Fruit fly (Drosophila melanogaster) whole organism, larva: ENCODE measurements around the gene Rab39.

Source experiments
- noc ChIP-seq: fragments of 200-800 bp; sonication (Bioruptor generic); optimal IDR thresholded peaks from 3 replicates; lab custom pipeline; 2019; ENCODE audit warnings: missing biosample characterization, mild to moderate bottlenecking, missing genetic modification characterization, moderate library complexity

Rab39 gene

DNA sequence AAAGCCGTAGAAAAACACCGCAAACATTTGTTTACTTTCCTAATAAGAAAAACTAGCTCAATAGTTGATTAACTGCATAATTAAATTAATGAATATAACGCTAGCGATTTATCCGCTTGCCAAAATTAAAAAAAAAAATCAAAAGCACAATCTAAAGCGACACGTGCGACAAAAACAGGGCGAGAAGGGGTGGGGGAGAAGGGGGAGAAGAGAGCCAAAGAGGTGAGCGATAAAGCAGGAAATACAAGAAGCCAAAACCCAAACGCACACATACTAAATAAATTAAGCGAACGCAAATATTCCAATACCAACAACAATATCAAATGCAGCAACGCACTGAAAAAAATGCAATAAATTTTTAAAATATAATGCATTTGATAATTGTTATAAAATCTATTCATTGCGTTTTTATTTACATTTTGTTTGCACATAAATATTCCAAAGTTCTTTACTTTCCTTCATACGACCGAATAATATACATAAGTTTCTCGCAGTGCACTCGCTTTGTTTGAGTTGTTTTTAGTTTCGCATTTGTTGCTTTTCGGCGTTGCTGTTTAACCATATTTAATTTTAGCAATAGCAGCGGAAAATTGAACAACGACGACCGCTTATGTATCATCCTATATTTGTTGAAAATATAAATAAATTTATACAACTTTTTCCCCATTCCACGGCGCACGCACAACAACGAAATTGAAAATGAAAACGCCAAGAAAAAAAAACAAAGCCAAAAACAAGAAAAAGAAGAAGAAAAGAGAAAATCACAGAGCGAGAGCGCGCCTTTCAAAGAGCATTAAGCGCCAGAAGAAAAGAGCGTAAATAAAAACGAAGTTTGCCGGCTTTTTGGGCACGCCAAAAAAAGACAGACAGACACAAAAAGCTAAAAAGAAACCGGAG is 36.5 kb upstream of the Rab39 start:
- peak; percentile 99 for TF ChIP-seq noc (tag; lab: Kevin White, UChicago)

DNA sequence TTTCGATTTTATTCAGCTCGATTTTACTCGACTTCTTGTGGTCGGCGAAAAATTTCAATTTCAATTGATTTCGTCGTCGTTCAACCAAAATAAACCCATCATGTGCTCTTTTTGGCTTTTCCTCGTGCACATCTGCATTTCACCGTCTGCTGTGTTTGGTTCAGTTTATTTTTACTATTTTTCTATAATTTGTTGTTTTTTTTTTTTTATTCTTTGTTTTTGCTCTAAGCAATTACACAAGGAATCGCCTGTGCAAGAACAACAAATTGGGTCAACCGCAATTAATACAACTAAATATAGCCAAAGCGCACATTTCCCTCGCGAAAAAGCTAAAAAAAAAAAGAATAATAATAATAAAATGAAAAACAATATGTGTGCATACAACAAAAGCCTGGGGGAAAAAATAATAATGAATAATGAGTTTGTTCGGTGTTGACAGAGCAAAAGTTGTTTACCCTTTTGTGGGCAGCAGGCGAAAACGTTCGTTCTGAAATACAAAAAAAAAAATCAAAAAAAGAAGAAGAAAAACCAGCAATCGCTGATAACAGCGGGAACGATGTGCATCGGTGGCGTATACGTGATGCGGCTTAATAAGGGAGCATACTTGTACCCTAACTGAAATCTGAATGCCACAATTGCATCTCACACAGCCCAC is 35.0 kb upstream of the Rab39 start:
- TF ChIP-seq noc (tag; lab: Kevin White, UChicago), result no peak

DNA sequence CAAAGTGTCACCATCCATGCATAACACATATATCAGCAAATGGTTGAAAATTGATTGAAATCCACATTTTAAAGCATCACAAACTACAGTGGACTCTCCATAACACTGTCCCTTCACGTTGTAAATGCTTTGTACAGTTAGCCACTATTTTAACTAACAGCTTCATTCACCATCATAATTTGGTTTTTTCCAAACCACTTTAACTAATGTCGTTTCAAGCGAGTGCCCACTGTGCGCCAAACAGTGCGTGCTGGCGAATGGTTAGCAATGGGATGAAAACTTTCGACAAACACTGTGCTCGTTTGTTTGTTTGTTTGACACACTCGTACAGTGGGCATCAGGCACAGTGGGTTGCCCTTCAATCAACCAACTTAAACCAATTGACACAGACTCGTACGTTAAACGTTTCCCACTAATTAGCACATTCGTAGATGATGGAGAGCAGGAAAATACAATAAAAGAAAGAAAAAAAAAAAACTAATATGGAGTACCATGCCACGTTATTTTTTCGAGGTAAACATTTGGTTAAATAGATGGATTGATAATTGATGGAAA is 34.4 kb upstream of the Rab39 start:
- TF ChIP-seq noc (tag; lab: Kevin White, UChicago), result peak; percentile 97

DNA sequence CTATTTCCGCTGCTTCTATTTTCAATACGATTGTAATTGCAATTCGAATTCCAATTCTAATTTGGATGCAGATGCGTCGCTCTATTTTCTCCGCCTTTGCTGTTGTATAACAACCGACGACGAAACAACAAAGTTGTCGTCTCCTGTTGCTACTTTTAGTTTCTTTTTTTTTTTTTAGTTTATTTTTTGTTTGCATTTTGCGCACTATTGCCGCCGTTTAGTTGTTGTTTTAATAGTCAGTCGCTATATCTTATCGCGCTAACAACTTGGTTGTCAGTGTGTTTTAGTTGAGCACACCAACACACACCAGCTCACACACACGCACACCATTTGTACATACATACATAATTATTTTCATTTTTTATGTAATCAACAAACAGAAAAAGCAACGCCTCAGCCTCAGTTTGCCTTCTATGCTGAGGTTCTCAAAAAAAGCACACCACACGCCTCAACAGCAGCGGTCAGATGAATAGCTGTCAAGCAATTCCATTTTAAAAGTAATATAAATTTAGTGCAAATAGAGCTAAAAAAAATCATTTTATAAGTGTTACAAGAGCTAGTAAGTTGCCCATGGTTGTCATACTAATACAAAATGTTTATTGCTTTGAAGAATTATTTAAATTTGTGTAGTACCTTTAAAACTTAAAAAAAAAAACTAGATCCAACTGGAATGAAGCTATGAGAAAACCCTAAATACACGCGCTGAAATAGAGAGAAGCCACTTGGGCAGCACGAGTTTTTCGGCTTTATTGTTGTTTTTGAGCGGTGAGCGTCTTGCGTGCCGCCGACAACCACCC is 33.2 kb upstream of the Rab39 start:
- TF ChIP-seq noc (tag; lab: Kevin White, UChicago), result peak; percentile 94

DNA sequence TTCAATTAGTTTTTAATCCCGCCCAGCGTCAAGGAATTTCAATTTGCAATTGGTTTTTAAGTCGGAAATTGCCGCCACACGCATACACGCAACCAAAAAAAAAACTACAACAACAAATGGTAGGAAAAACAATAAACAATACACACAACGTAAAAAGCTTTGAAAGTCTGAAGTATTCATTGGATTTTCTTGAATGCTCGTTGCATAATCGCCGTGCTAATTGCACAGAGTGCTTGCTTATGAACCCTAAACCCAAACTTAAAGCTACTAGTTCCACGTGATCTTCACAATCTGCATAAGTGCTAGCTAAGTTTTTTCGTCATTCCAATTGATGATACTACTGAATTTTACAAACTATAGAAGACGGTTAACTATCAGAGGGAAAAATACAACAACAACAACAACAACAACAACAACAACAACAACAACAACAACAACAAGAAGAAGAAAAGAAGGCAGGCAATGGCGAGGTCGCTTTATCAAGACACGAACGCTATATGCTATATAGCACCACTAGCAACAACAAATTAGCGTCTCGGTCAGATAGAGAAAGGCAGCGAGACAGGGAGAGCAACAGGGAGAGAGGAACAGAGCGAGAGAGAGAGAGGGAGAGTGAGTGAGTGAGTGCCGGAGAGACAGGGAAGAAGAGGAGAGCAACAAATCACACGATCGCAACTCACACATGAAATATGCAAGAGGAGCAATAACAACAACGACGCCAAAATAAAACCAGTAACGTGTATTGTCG is 32.4 kb upstream of the Rab39 start:
- TF ChIP-seq noc (tag; lab: Kevin White, UChicago), result no peak

DNA sequence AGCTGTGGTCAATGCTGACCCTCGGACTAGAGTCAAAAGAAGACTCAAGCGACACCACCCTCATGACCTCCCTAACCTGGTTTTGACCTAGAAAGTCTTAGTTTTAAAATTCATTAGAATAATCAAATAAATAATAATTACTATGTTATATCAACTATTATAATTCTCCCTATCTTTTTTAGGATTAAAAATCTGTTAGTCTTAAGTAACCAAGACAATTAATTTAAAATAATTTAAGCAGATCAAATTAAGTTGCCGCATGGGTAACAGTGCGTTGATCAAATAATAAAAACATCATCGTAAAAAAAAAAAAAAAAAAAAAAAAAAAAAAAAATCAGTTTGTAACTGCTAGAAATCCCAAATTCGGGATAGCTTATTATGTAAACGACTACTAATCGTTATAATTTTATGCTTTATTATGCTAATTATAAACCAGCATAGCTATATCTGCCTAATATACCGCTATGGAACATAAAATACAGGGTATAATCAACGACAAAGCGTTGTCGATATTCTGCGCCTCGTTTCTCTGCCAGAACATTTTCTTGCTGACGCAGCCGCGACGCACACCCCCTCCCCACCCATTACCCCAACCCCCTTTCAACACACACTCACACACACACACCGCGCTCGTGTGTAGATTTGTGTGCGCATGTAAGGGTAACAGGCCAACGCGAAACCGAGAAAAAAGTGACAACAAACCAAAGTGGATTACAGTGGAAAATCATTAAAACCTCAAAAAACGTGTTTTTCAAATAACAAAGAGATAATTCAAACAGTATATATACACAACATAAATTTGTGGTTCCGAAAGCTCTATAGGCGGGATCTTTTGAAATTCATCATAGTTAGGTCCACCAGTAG is 31.5 kb upstream of the Rab39 start:
- TF ChIP-seq noc (tag; lab: Kevin White, UChicago), result peak; percentile 78

DNA sequence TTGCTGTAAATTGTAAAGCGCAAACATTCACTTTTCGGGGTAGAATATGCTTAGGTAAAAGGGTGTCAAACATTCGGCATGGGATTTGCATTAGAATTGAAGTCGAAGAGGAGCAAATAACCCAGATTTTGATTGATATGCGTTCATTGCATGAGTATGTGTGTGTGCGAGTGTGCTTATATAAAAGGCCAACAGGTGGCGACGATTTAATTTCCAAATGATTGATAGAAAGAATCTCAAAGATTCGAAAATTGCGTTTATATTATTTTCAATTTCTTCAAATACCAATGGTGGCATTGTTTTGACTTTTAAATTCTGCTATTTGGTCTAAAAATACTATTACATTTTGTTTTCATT is 30.9 kb upstream of the Rab39 start:
- TF ChIP-seq noc (tag; lab: Kevin White, UChicago), result peak; percentile 21

DNA sequence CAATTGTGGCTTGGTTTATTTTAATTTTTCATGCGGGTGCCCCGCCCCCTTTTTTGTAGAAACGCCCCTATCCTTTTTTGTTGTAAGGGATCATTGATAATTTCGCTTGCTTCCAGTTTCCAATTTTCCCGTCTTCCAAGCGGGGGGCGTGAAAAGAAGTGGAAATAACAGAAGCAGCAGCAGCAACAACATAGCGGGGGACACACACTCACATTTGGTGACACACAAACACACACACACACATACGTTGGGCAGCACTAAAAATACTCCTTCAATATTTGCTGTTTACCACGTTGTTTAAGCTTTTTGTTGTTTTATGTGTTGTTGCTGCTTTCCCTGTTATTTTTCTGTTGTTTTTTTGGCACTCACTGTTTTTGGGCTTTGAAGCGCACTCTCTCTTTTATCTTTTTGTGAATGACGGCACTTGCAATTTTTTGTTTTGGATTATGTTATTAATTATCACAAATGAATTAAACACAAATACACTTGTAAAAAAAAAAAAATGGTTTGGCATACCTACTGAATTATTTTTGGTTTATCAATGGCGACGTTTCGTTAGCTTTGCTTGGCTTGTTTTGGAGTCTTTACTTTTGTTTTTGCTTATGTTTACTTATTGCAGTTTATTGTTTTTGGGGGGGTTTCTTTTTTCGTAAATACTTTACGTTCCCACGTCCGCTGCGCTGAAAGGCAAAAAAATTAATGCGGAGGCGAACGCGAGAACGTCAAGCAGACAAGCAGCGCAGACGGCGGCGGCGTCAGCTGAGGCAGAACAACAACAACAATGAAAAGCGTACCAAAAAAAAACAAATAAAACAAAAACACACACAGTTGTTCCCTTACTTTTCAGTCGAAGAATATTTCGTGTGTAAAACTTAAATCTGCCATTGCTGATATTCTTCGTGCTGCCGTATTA is 30.2 kb upstream of the Rab39 start:
- TF ChIP-seq noc (tag; lab: Kevin White, UChicago), result no peak

DNA sequence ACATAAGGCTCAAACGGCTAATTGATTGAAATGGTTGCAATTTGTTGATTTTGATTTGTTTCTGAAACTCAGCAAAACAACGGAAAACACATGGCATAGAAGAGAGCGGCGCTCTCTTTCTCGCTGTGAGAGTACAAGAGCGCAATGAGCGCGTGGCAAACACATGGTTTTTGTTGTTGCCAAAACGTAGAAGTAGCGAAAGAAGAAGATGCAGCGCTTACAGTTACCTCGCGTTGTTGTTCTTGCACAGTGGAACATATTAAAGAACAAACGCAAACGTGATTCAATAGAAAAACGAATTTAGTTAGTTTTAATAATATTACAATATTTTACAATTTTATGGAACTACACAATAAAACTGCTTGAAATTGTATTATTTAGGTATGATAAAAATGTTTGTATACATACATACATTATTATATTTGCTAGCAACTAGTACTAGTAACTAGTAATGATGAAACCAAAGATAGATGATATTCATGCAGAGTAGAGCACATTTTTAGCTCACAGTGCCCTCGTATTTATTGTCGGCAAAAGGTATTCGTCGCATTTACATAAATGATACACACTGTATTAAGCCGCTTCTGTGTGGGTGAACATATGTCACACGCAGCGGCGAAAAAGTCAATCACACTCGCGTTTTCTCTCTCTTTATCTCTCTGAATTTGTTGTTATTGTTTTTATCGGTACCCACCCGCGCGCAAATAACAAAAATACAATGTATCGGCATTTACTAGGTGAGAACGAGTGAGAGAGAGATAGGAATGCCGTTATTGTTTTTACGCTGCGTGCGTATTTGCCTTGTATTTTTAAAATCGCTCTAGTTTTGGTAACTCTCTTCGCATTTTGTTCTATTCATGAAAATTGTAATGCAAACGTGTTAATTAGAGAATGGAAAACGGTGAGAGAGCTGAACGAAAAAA is 29.3 kb upstream of the Rab39 start:
- peak; percentile 98 for TF ChIP-seq noc (tag; lab: Kevin White, UChicago)

DNA sequence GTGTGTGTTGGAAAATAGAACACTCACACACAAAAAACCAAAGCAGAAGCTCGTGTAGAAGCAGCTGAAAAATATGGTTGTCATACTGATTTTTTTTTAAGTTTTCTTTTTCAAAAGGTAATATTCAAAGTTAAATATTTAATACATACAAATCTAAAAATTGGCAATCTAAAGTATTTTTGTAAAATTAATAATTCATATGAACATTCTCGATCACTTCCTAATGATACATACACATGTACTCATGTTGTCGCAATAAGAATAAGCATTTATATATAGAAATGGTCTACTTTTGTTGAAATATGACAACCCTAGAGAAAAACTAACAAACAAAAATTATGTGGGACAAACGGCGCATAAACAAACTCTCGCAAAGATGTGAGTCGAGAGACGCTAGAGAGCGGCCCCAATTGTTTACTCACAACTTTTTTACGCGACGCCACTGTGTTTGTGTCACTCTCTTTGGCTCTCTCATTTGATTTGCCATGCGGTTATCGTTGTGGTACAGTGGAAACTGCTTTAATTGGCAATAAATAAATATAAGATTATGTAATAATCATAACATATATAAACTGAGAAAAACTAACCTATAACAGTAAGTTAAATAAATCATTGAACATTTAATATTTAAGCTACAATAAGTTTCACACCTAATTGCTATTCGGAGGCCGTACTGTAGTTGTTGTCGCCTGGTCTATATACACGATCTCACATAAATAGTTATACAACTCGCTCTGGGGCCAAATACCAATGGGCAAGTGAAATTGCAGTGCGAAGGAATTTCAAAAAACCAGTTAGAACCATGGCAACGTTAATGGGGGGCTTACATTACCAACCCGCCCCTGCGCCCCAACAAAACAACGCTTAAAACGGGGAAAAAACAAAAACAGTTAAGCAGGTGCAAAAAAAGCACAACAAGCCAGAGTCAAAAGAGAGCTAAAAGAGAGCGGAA is 28.0 kb upstream of the Rab39 start:
- TF ChIP-seq noc (tag; lab: Kevin White, UChicago), result peak; percentile 99
